Worm (Caenorhabditis elegans) whole organism, early embryonic: Measurements from ENCODE around the gene metl-6.
A peak's percentile ranks its signal among the peaks of the same experiment; 100 is the strongest.

ENCODE experiments used
- B0310.2 ChIP-seq: sonication (generic microtip); optimal IDR thresholded peaks from 2 replicates; lab custom pipeline; 2016; ENCODE audit warnings: mild to moderate bottlenecking, missing genetic modification characterization, missing compliant biosample characterization
- F13C5.2 ChIP-seq: sonication (generic microtip); optimal IDR thresholded peaks from 2 replicates; lab custom pipeline; 2017; ENCODE audit warnings: mild to moderate bottlenecking, missing genetic modification characterization, inconsistent platforms, missing compliant biosample characterization
- aly-1 ChIP-seq: sonication (generic microtip); optimal IDR thresholded peaks from 2 replicates; lab custom pipeline; 2016; ENCODE audit warnings: missing genetic modification characterization, missing compliant biosample characterization
- ama-1 ChIP-seq: fragments of 150-350 bp; optimal IDR thresholded peaks from 2 replicates; lab custom pipeline; 2014
- ceh-13 ChIP-seq: fragments of 200-800 bp; sonication (Bioruptor generic); optimal IDR thresholded peaks from 2 replicates; lab custom pipeline; 2018; ENCODE audit warnings: mild to moderate bottlenecking, missing genetic modification characterization, missing compliant biosample characterization
- ceh-36 ChIP-seq: sonication (generic microtip); optimal IDR thresholded peaks from 2 replicates; lab custom pipeline; 2016; ENCODE audit warnings: missing genetic modification characterization, inconsistent platforms, missing compliant biosample characterization
- ets-7 ChIP-seq: sonication (generic microtip); optimal IDR thresholded peaks from 2 replicates; lab custom pipeline; 2016; ENCODE audit warnings: missing genotype, missing genetic modification characterization, missing compliant biosample characterization
- flt-1 ChIP-seq: fragments of 200-800 bp; sonication (Bioruptor generic); IDR thresholded peaks from 2 replicates; pipeline ENCODE4 v1.3.6; 2022; ENCODE audit warnings: missing genetic modification characterization, missing compliant biosample characterization
- hmbx-1 ChIP-seq: sonication (generic microtip); optimal IDR thresholded peaks from 2 replicates; lab custom pipeline; 2016; ENCODE audit warnings: mild to moderate bottlenecking, missing genetic modification characterization, missing compliant biosample characterization
- hmg-4 ChIP-seq: fragments of 200-800 bp; sonication (Bioruptor generic); optimal IDR thresholded peaks from 2 replicates; lab custom pipeline; 2018; ENCODE audit warnings: mild to moderate bottlenecking, missing genetic modification characterization, missing compliant biosample characterization
- hnd-1 ChIP-seq: sonication (generic microtip); optimal IDR thresholded peaks from 2 replicates; lab custom pipeline; 2016; ENCODE audit warnings: missing genetic modification characterization, missing compliant biosample characterization
- pes-1 ChIP-seq: fragments of 200-800 bp; sonication (Bioruptor generic); IDR thresholded peaks from 2 replicates; pipeline ENCODE4 v1.3.6; 2022; ENCODE audit warnings: missing genetic modification reagents, missing genetic modification characterization, missing compliant biosample characterization
- scrt-1 ChIP-seq: fragments of 200-800 bp; sonication (Bioruptor generic); IDR thresholded peaks from 2 replicates; pipeline ENCODE4 v1.3.6; 2022; ENCODE audit warnings: missing genetic modification characterization, missing compliant biosample characterization
- sea-1 ChIP-seq: fragments of 200-800 bp; sonication (Bioruptor generic); conservative IDR thresholded peaks from 2 replicates; pipeline ENCODE4 v1.3.6; 2022; ENCODE audit warnings: missing genetic modification characterization, missing compliant biosample characterization
- tbx-11 ChIP-seq: fragments of 200-800 bp; sonication (Bioruptor generic); IDR thresholded peaks from 2 replicates; pipeline ENCODE4 v1.3.6; 2022; ENCODE audit warnings: missing genetic modification characterization, missing compliant biosample characterization
- tbx-37 ChIP-seq: fragments of 200-800 bp; sonication (Bioruptor generic); conservative IDR thresholded peaks from 2 replicates; pipeline ENCODE4 v1.3.6; 2022; ENCODE audit warnings: missing genetic modification reagents, missing genetic modification characterization, missing compliant biosample characterization
- tra-4 ChIP-seq: sonication (generic microtip); optimal IDR thresholded peaks from 2 replicates; lab custom pipeline; 2017; ENCODE audit warnings: missing genetic modification characterization, missing compliant biosample characterization

The metl-6 gene

ce11 chrIII:3952058-3952457 lies 30.5 kb upstream of the metl-6 start:
- no peak for TF ChIP-seq sea-1 (GFP tag; lab: Robert Waterston, UW)
- no peak for TF ChIP-seq hmbx-1 (tag; lab: Kevin White, UChicago)
- no peak for TF ChIP-seq tra-4

- TF ChIP-seq tbx-37 (GFP tag; lab: Robert Waterston, UW) = no peak
These were observed 14.3 kb upstream of the metl-6 start, which contains the start of gene npl-10 for ce11 chrIII:3935808-3936207. Gene npl-10, minus strand, starts transcription at chrIII:3935908.

ce11 chrIII:3931423-3931822 lies 9.9 kb upstream of the metl-6 start, which contains the start of gene F37A8.2:
Gene F37A8.2, minus strand, starts transcription at chrIII:3931523.
- TF ChIP-seq hnd-1 (tag; lab: Kevin White, UChicago) (no peak), tra-4 (no peak), ceh-13 (GFP tag; lab: Kevin White, UChicago) (no peak), B0310.2 (no peak)

- no peak for TF ChIP-seq sea-1 (GFP tag; lab: Robert Waterston, UW)
- TF ChIP-seq tbx-37 (GFP tag; lab: Robert Waterston, UW) = no peak
- no peak for TF ChIP-seq ets-7 (tag; lab: Kevin White, UChicago)
- TF ChIP-seq aly-1 (tag; lab: Kevin White, UChicago) = no peak
- TF ChIP-seq hmg-4 (GFP tag; lab: Kevin White, UChicago) = no peak
- no peak for TF ChIP-seq hmbx-1 (tag; lab: Kevin White, UChicago)
- TF ChIP-seq ceh-36 = no peak
These were observed 6.6 kb upstream of the metl-6 start, which contains the start of gene F37A8.1 for ce11 chrIII:3928136-3928535. Gene F37A8.1, plus strand, starts transcription at chrIII:3928436.

ce11 chrIII:3927450-3927849 lies 5.9 kb upstream of the metl-6 start:
- no peak for TF ChIP-seq tbx-11 (GFP tag; lab: Robert Waterston, UW)
- no peak for TF ChIP-seq B0310.2
- TF ChIP-seq hmbx-1 (tag; lab: Kevin White, UChicago) = no peak
- no peak for TF ChIP-seq tra-4
- no peak for TF ChIP-seq tbx-37 (GFP tag; lab: Robert Waterston, UW)
- no peak for TF ChIP-seq ceh-36
- no peak for TF ChIP-seq flt-1 (GFP tag; lab: Robert Waterston, UW)
- TF ChIP-seq pes-1 (GFP tag; lab: Robert Waterston, UW) = no peak
- no peak for TF ChIP-seq aly-1 (tag; lab: Kevin White, UChicago)
- no peak for TF ChIP-seq ets-7 (tag; lab: Kevin White, UChicago)
- no peak for TF ChIP-seq scrt-1
- no peak for TF ChIP-seq hnd-1 (tag; lab: Kevin White, UChicago)
- no peak for TF ChIP-seq hmg-4 (GFP tag; lab: Kevin White, UChicago)

- no peak for TF ChIP-seq scrt-1
- TF ChIP-seq hnd-1 (tag; lab: Kevin White, UChicago) = no peak
- TF ChIP-seq B0310.2 = no peak
These were observed 5.3 kb upstream of the metl-6 start for ce11 chrIII:3926801-3927200.

ce11 chrIII:3926116-3926515 lies 4.6 kb upstream of the metl-6 start, which contains the start of gene ZK1058.9:
Gene ZK1058.9, minus strand, starts transcription at chrIII:3926216.
- TF ChIP-seq tbx-11 (GFP tag; lab: Robert Waterston, UW) (no peak), B0310.2 (no peak), scrt-1 (no peak), hmbx-1 (tag; lab: Kevin White, UChicago) (no peak), flt-1 (GFP tag; lab: Robert Waterston, UW) (no peak), hmg-4 (GFP tag; lab: Kevin White, UChicago) (no peak), hnd-1 (tag; lab: Kevin White, UChicago) (no peak), tra-4 (no peak), sea-1 (GFP tag; lab: Robert Waterston, UW) (no peak), ceh-13 (GFP tag; lab: Kevin White, UChicago) (no peak), pes-1 (GFP tag; lab: Robert Waterston, UW) (no peak), ets-7 (tag; lab: Kevin White, UChicago) (no peak), F13C5.2 (tag; lab: Kevin White, UChicago) (no peak)

- TF ChIP-seq F13C5.2 (tag; lab: Kevin White, UChicago) (no peak), tbx-11 (GFP tag; lab: Robert Waterston, UW) (no peak), scrt-1 (no peak), ceh-13 (GFP tag; lab: Kevin White, UChicago) (no peak), aly-1 (tag; lab: Kevin White, UChicago) (no peak), pes-1 (GFP tag; lab: Robert Waterston, UW) (no peak), B0310.2 (no peak)
These were observed 2.9 kb downstream of the metl-6 start, which contains the start of gene ZK1058.3 for ce11 chrIII:3918569-3918968. Gene ZK1058.3, plus strand, starts transcription at chrIII:3918869.

- TF ChIP-seq hmbx-1 (tag; lab: Kevin White, UChicago) (no peak), sea-1 (GFP tag; lab: Robert Waterston, UW) (peak; percentile 88), tbx-37 (GFP tag; lab: Robert Waterston, UW) (peak; percentile 68; the same call in 1 of the 2 replicates), ets-7 (tag; lab: Kevin White, UChicago) (peak; percentile 57), hmg-4 (GFP tag; lab: Kevin White, UChicago) (peak; percentile 82), ceh-13 (GFP tag; lab: Kevin White, UChicago) (peak; percentile 67), ama-1 (lab: Kevin White, UChicago) (no peak), flt-1 (GFP tag; lab: Robert Waterston, UW) (peak; percentile 75), pes-1 (GFP tag; lab: Robert Waterston, UW) (peak; percentile 87), tra-4 (peak; percentile 5), B0310.2 (peak; percentile 15), F13C5.2 (tag; lab: Kevin White, UChicago) (peak; percentile 93), aly-1 (tag; lab: Kevin White, UChicago) (peak; percentile 75), hnd-1 (tag; lab: Kevin White, UChicago) (peak; percentile 74), scrt-1 (peak; percentile 86), ceh-36 (peak; percentile 84), tbx-11 (GFP tag; lab: Robert Waterston, UW) (peak; percentile 81)
These were observed 4.9 kb downstream of the metl-6 start, which contains the start of gene ccdc-47 for ce11 chrIII:3916624-3917023. Gene ccdc-47, plus strand, starts transcription at chrIII:3916967.
